Fruit fly (Drosophila melanogaster) whole organism, embryonic: Measurements from ENCODE around the gene mRpS11.

Experiments used
- Adf1 ChIP-seq: fragments of 200-800 bp; sonication (Bioruptor generic); IDR thresholded peaks from 2 replicates; pipeline ENCODE4 v1.3.6; 2022; ENCODE audit warnings: missing biosample characterization, missing genetic modification characterization
- Bdp1 ChIP-seq: fragments of 200-800 bp; sonication (Bioruptor generic); optimal IDR thresholded peaks from 3 replicates; lab custom pipeline; 2016; ENCODE audit warnings: missing biosample characterization, missing genetic modification characterization
- CG1233 ChIP-seq: fragments of 200-800 bp; sonication (Bioruptor generic); optimal IDR thresholded peaks from 4 replicates; lab custom pipeline; 2018; ENCODE audit warnings: missing biosample characterization, mild to moderate bottlenecking, missing genetic modification characterization
- CG12744 ChIP-seq: fragments of 200-800 bp; sonication (Bioruptor generic); optimal IDR thresholded peaks from 2 replicates; lab custom pipeline; 2016; ENCODE audit warnings: missing biosample characterization, missing genetic modification characterization
- CG13287 ChIP-seq: fragments of 200-800 bp; sonication (Bioruptor generic); IDR thresholded peaks from 2 replicates; pipeline ENCODE4 v1.3.6; 2022; ENCODE audit warnings: missing biosample characterization, missing genetic modification characterization; ENCODE audit not compliant: partially characterized antibody
- CG15479 ChIP-seq: fragments of 200-800 bp; sonication (Bioruptor generic); optimal IDR thresholded peaks from 3 replicates; lab custom pipeline; 2019; ENCODE audit warnings: missing biosample characterization, mild to moderate bottlenecking, missing genetic modification characterization, moderate library complexity
- CG18011 ChIP-seq: fragments of 200-800 bp; sonication (Bioruptor generic); optimal IDR thresholded peaks from 2 replicates; lab custom pipeline; 2017; ENCODE audit warnings: missing biosample characterization, missing genetic modification characterization, mild to moderate bottlenecking, moderate library complexity, missing genotype
- CG2129 ChIP-seq: fragments of 200-800 bp; sonication (Bioruptor generic); IDR thresholded peaks from 2 replicates; pipeline ENCODE4 v1.3.6; 2022; ENCODE audit warnings: missing biosample characterization, missing genetic modification characterization; ENCODE audit not compliant: partially characterized antibody
- CG2199 ChIP-seq: fragments of 200-800 bp; sonication (Bioruptor generic); IDR thresholded peaks from 3 replicates; pipeline ENCODE4 v1.3.6; 2022; ENCODE audit warnings: missing biosample characterization, missing genetic modification characterization
- CG2202 ChIP-seq: fragments of 200-800 bp; sonication (Bioruptor generic); optimal IDR thresholded peaks from 2 replicates; lab custom pipeline; 2018; ENCODE audit warnings: missing biosample characterization, mild to moderate bottlenecking, missing genetic modification characterization
- CG2875 ChIP-seq: fragments of 200-800 bp; sonication (Bioruptor generic); optimal IDR thresholded peaks from 2 replicates; lab custom pipeline; 2017; ENCODE audit warnings: missing biosample characterization, mild to moderate bottlenecking, missing genetic modification characterization, missing genetic modification reagents
- CG34376 ChIP-seq: fragments of 200-800 bp; sonication (Bioruptor generic); optimal IDR thresholded peaks from 2 replicates; lab custom pipeline; 2018; ENCODE audit warnings: missing biosample characterization, mild to moderate bottlenecking, missing genetic modification characterization
- CG34422 ChIP-seq: fragments of 200-800 bp; sonication (Bioruptor generic); IDR thresholded peaks from 3 replicates; pipeline ENCODE4 v1.3.6; 2022; ENCODE audit warnings: missing biosample characterization, missing genetic modification characterization
- CG3847 ChIP-seq: fragments of 200-800 bp; sonication (Bioruptor generic); IDR thresholded peaks from 2 replicates; pipeline ENCODE4 v1.3.6; 2022; ENCODE audit warnings: missing biosample characterization, missing genetic modification characterization
- CG4424 ChIP-seq: fragments of 200-800 bp; sonication (Bioruptor generic); optimal IDR thresholded peaks from 3 replicates; lab custom pipeline; 2016; ENCODE audit warnings: missing biosample characterization, missing genetic modification characterization
- CG6813 ChIP-seq: fragments of 200-800 bp; sonication (Bioruptor generic); optimal IDR thresholded peaks from 2 replicates; lab custom pipeline; 2017; ENCODE audit warnings: missing biosample characterization, missing genetic modification characterization, mild to moderate bottlenecking, moderate library complexity, missing genetic modification reagents
- CG9817 ChIP-seq: fragments of 200-800 bp; sonication (Bioruptor generic); optimal IDR thresholded peaks from 2 replicates; lab custom pipeline; 2018; ENCODE audit warnings: missing biosample characterization, mild to moderate bottlenecking, missing genetic modification characterization, moderate library complexity
- Dek ChIP-seq: fragments of 200-800 bp; sonication (Bioruptor generic); optimal IDR thresholded peaks from 3 replicates; lab custom pipeline; 2019; ENCODE audit warnings: missing biosample characterization, mild to moderate bottlenecking, missing genetic modification characterization, moderate library complexity
- Ets97D ChIP-seq: fragments of 200-800 bp; sonication (Bioruptor generic); optimal IDR thresholded peaks from 3 replicates; lab custom pipeline; 2016; ENCODE audit warnings: missing biosample characterization, missing genetic modification characterization
- Fer3 ChIP-seq: fragments of 200-800 bp; sonication (Bioruptor generic); optimal IDR thresholded peaks from 2 replicates; lab custom pipeline; 2018; ENCODE audit warnings: missing biosample characterization, mild to moderate bottlenecking, missing genetic modification characterization, moderate library complexity
- Hey ChIP-seq: fragments of 200-800 bp; sonication (Bioruptor generic); optimal IDR thresholded peaks from 3 replicates; lab custom pipeline; 2018; ENCODE audit warnings: missing biosample characterization, mild to moderate bottlenecking, missing genetic modification characterization
- HmgD ChIP-seq: fragments of 200-800 bp; sonication (Bioruptor generic); optimal IDR thresholded peaks from 3 replicates; lab custom pipeline; 2016; ENCODE audit warnings: missing biosample characterization, missing genetic modification characterization
- Lpt ChIP-seq: fragments of >200 bp; optimal IDR thresholded peaks from 2 replicates; lab custom pipeline; 2018; ENCODE audit warnings: missing biosample characterization, missing genetic modification characterization
- MBD-R2 ChIP-seq: fragments of 200-800 bp; sonication (Bioruptor generic); IDR thresholded peaks from 2 replicates; pipeline ENCODE4 v1.3.6; 2022; ENCODE audit warnings: missing biosample characterization, missing genetic modification characterization
- NK7.1 ChIP-seq: fragments of 200-800 bp; sonication (Bioruptor generic); optimal IDR thresholded peaks from 3 replicates; lab custom pipeline; 2016; ENCODE audit warnings: missing biosample characterization, missing genetic modification characterization
- Ravus ChIP-seq: fragments of 200-800 bp; sonication (Bioruptor generic); IDR thresholded peaks from 2 replicates; pipeline ENCODE4 v1.3.6; 2022; ENCODE audit warnings: missing biosample characterization, missing genetic modification characterization
- Scr ChIP-seq: fragments of 200-800 bp; sonication (Bioruptor generic); IDR thresholded peaks from 2 replicates; pipeline ENCODE4 v1.3.6; 2022; ENCODE audit warnings: missing biosample characterization, missing genetic modification characterization; ENCODE audit not compliant: partially characterized antibody
- Sox100B ChIP-seq: fragments of 200-800 bp; sonication (Bioruptor generic); optimal IDR thresholded peaks from 3 replicates; lab custom pipeline; 2018; ENCODE audit warnings: missing biosample characterization, mild to moderate bottlenecking, missing genetic modification characterization
- chif ChIP-seq, 2 experiments: fragments of 200-800 bp; sonication (Bioruptor generic); optimal IDR thresholded peaks; 3 replicates each; lab custom pipeline; 2016; ENCODE audit warnings: missing biosample characterization in 2 of 2, missing genetic modification characterization in 2 of 2
- dimm ChIP-seq: fragments of 200-800 bp; sonication (Bioruptor generic); IDR thresholded peaks from 2 replicates; pipeline ENCODE4 v1.3.6; 2022; ENCODE audit warnings: missing biosample characterization, missing genetic modification characterization
- dm ChIP-seq: fragments of 200-800 bp; sonication (Bioruptor generic); optimal IDR thresholded peaks from 3 replicates; lab custom pipeline; 2016; ENCODE audit warnings: missing biosample characterization, missing genetic modification characterization
- fd3F ChIP-seq: fragments of 200-800 bp; sonication (Bioruptor generic); optimal IDR thresholded peaks from 2 replicates; lab custom pipeline; 2018; ENCODE audit warnings: missing biosample characterization, mild to moderate bottlenecking, missing genetic modification characterization, moderate library complexity
- fd64A ChIP-seq: fragments of 200-800 bp; sonication (Bioruptor generic); optimal IDR thresholded peaks from 3 replicates; lab custom pipeline; 2018; ENCODE audit warnings: missing biosample characterization, mild to moderate bottlenecking, missing genetic modification characterization
- fru ChIP-seq: fragments of >200 bp; optimal IDR thresholded peaks from 2 replicates; lab custom pipeline; 2017
- gt ChIP-seq: fragments of 200-800 bp; sonication (Bioruptor generic); IDR thresholded peaks from 2 replicates; pipeline ENCODE4 v1.3.6; 2022; ENCODE audit warnings: missing biosample characterization, missing genetic modification characterization
- hb ChIP-seq: fragments of 200-800 bp; sonication (Bioruptor generic); IDR thresholded peaks from 3 replicates; pipeline ENCODE4 v1.3.6; 2022; ENCODE audit warnings: missing biosample characterization, missing genetic modification characterization; ENCODE audit not compliant: partially characterized antibody
- jumu ChIP-seq: fragments of 200-800 bp; sonication (Bioruptor generic); optimal IDR thresholded peaks from 3 replicates; lab custom pipeline; 2016; ENCODE audit warnings: missing biosample characterization, missing genetic modification characterization
- kay ChIP-seq: fragments of 200-800 bp; sonication (Bioruptor generic); optimal IDR thresholded peaks from 2 replicates; lab custom pipeline; 2016; ENCODE audit warnings: missing biosample characterization, missing genetic modification characterization
- lbe ChIP-seq: fragments of 200-800 bp; sonication (Bioruptor generic); optimal IDR thresholded peaks from 2 replicates; lab custom pipeline; 2016; ENCODE audit warnings: missing biosample characterization, mild to moderate bottlenecking, missing genetic modification characterization
- onecut ChIP-seq: fragments of 200-800 bp; sonication (Bioruptor generic); IDR thresholded peaks from 2 replicates; pipeline ENCODE4 v1.3.6; 2022; ENCODE audit warnings: missing biosample characterization, missing genetic modification characterization
- otp ChIP-seq: fragments of 200-800 bp; sonication (Bioruptor generic); IDR thresholded peaks from 3 replicates; pipeline ENCODE4, ENCODE4 v1.3.6; 2022; ENCODE audit warnings: missing biosample characterization, missing genetic modification characterization
- pita ChIP-seq: fragments of 200-800 bp; sonication (Bioruptor generic); optimal IDR thresholded peaks from 2 replicates; lab custom pipeline; 2017; ENCODE audit warnings: missing biosample characterization, mild to moderate bottlenecking, missing genetic modification characterization
- pum ChIP-seq: fragments of 200-800 bp; sonication (Bioruptor generic); optimal IDR thresholded peaks from 2 replicates; lab custom pipeline; 2016; ENCODE audit warnings: missing biosample characterization, missing genetic modification characterization
- sens-2 ChIP-seq: fragments of 200-800 bp; sonication (Bioruptor generic); IDR thresholded peaks from 2 replicates; pipeline ENCODE4 v1.3.6; 2022; ENCODE audit warnings: missing biosample characterization, missing genetic modification characterization
- seq ChIP-seq: fragments of 200-800 bp; sonication (Bioruptor generic); IDR thresholded peaks from 2 replicates; pipeline ENCODE4 v1.3.6; 2022; ENCODE audit warnings: missing biosample characterization, missing genetic modification characterization
- sima ChIP-seq: fragments of 200-800 bp; sonication (Bioruptor generic); optimal IDR thresholded peaks from 2 replicates; lab custom pipeline; 2016; ENCODE audit warnings: missing biosample characterization, missing genetic modification characterization
- so ChIP-seq: fragments of 200-800 bp; sonication (Bioruptor generic); IDR thresholded peaks from 3 replicates; pipeline ENCODE4 v1.3.6; 2022; ENCODE audit warnings: missing biosample characterization, missing genetic modification characterization
- stc ChIP-seq: fragments of 200-800 bp; sonication (Bioruptor generic); IDR thresholded peaks from 2 replicates; pipeline ENCODE4 v1.3.6; 2022; ENCODE audit warnings: missing biosample characterization, missing genetic modification characterization
- stwl ChIP-seq: fragments of 200-800 bp; sonication (Bioruptor generic); optimal IDR thresholded peaks from 3 replicates; lab custom pipeline; 2018; ENCODE audit warnings: missing biosample characterization, mild to moderate bottlenecking, missing genetic modification characterization, moderate library complexity
- wek ChIP-seq: fragments of 200-800 bp; sonication (Bioruptor generic); optimal IDR thresholded peaks from 3 replicates; lab custom pipeline; 2018; ENCODE audit warnings: missing biosample characterization, mild to moderate bottlenecking, missing genetic modification characterization, moderate library complexity
- zen ChIP-seq: fragments of 200-800 bp; sonication (Bioruptor generic); optimal IDR thresholded peaks from 3 replicates; lab custom pipeline; 2018; ENCODE audit warnings: missing biosample characterization, mild to moderate bottlenecking, missing genetic modification characterization, moderate library complexity
- zf30C ChIP-seq: fragments of 200-800 bp; sonication (Bioruptor generic); optimal IDR thresholded peaks from 3 replicates; lab custom pipeline; 2018; ENCODE audit warnings: missing biosample characterization, mild to moderate bottlenecking, missing genetic modification characterization

mRpS11 gene

DNA sequence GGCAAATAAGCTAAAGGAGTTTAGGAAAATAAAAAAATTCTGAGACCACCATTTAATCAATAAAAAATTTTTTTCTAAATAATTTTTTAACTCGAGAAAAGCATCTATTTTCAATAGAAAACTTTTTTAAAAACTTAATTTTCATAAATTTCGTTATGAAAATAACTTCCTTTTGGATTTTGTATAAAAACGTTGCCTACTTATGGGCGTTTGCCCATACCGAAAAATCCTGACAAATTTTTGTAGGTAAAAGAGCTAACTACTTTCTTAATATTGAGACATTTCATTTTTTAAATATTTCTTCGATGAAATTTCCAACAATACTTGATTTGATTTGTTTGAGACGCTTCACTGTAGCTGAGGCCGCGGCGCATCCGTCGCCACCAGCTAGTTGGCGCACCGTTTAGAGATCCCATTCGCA lies 12.3 kb upstream of the mRpS11 start (continued):
- TF ChIP-seq sens-2 (GFP tag; lab: Robert Waterston, UW): no peak
- TF ChIP-seq dm (GFP tag; lab: Kevin White, UChicago): no peak
- TF ChIP-seq CG18011 (GFP tag; lab: Kevin White, UChicago): no peak
- TF ChIP-seq zen (tag; lab: Kevin White, UChicago): no peak
- no peak for TF ChIP-seq onecut
- TF ChIP-seq CG34376 (GFP tag; lab: Kevin White, UChicago): no peak
- no peak for TF ChIP-seq pita (GFP tag; lab: Kevin White, UChicago)
- TF ChIP-seq otp: no peak
- TF ChIP-seq CG4424 (GFP tag; lab: Kevin White, UChicago): peak; percentile 67
- TF ChIP-seq CG13287 (GFP tag; lab: Robert Waterston, UW): no peak
- no peak for TF ChIP-seq gt
- no peak for TF ChIP-seq hb (GFP tag; lab: Robert Waterston, UW)
- TF ChIP-seq Dek (tag; lab: Kevin White, UChicago): peak; percentile 19
- no peak for TF ChIP-seq CG6813 (GFP tag; lab: Kevin White, UChicago)
- TF ChIP-seq CG2199 (GFP tag; lab: Robert Waterston, UW): no peak
- no peak for TF ChIP-seq stwl (tag; lab: Kevin White, UChicago)
- TF ChIP-seq Bdp1 (GFP tag; lab: Kevin White, UChicago): no peak
- no peak for TF ChIP-seq Adf1 (GFP tag; lab: Robert Waterston, UW)
- TF ChIP-seq so (GFP tag; lab: Robert Waterston, UW): no peak
- 0 out of 2 replicates have a peak, but pooled peaks have one; percentile 20 for TF ChIP-seq dimm
- TF ChIP-seq Fer3 (tag; lab: Kevin White, UChicago): no peak
- TF ChIP-seq CG9817 (tag; lab: Kevin White, UChicago): peak; percentile 3
- no peak for TF ChIP-seq CG2129
- TF ChIP-seq fru (lab: Kevin White, UChicago): no peak
- peak; percentile 33 for TF ChIP-seq pum (GFP tag; lab: Kevin White, UChicago)
- peak in 1 of 2 experiments; percentile 3 for TF ChIP-seq chif (GFP tag; optimal IDR thresholded peaks at IDR 0.05; lab: Kevin White, UChicago)
- no peak for TF ChIP-seq MBD-R2 (GFP tag; lab: Robert Waterston, UW)
- no peak for TF ChIP-seq Ets97D
- TF ChIP-seq kay: no peak
- TF ChIP-seq HmgD: no peak
- TF ChIP-seq CG2202 (tag; lab: Kevin White, UChicago): no peak
- peak; percentile 17 for TF ChIP-seq jumu (GFP tag; lab: Kevin White, UChicago)
- TF ChIP-seq lbe: no peak
- no peak for TF ChIP-seq sima (GFP tag; lab: Kevin White, UChicago)
- no peak for TF ChIP-seq stc (GFP tag; lab: Robert Waterston, UW)
- TF ChIP-seq Ravus (GFP tag; lab: Robert Waterston, UW): no peak
- peak; percentile 78 for TF ChIP-seq Sox100B
- no peak for TF ChIP-seq zf30C (GFP tag; lab: Kevin White, UChicago)
- TF ChIP-seq wek: no peak
- TF ChIP-seq Hey (tag; lab: Kevin White, UChicago): no peak
- no peak; the same call in none of the 2 replicates for TF ChIP-seq seq (GFP tag; lab: Robert Waterston, UW)
- TF ChIP-seq CG1233 (GFP tag; lab: Kevin White, UChicago): peak; percentile 30
- TF ChIP-seq fd3F (GFP tag; lab: Kevin White, UChicago): peak; percentile 5
- TF ChIP-seq CG34422 (GFP tag; lab: Robert Waterston, UW): 0 out of 3 replicates have a peak, but pooled peaks have one; percentile 28
- TF ChIP-seq CG3847 (GFP tag; lab: Robert Waterston, UW): no peak
- peak; percentile 33 for TF ChIP-seq CG2875 (GFP tag; lab: Kevin White, UChicago)
- peak; percentile 15 for TF ChIP-seq CG12744 (GFP tag; lab: Kevin White, UChicago)
- no peak for TF ChIP-seq Scr (GFP tag; lab: Robert Waterston, UW)
- no peak for TF ChIP-seq NK7.1
- no peak for TF ChIP-seq CG15479
- TF ChIP-seq fd64A (GFP tag; lab: Kevin White, UChicago): no peak
- TF ChIP-seq Lpt: no peak
